Worm (Caenorhabditis elegans): Measurements from ENCODE around the gene daf-31.
A peak's percentile ranks its signal among the peaks of the same experiment; 100 is the strongest.

Gene daf-31

DNA sequence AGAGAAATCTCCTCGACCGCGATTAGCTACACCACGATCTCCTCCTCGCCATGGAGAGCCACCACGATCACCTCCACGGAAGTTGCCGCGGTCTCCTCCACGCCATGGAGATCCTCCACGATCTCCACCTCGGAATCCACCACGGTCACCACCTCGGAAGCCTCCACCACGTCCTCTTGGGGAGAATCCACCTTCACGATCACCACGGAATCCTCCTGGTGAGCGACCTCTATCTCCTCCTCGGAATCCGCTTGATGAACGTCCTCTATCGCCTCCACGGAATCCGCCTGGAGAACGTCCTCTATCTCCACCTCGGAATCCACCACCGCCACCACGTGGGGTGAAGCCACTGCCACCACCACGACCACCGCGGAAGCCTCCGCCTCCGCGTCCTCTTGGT, 968 bp upstream of the daf-31 start (continued):
- TF ChIP-seq spr-1 (tag; optimal IDR thresholded peaks at IDR 0.05) (no peak), lin-1 (GFP tag; IDR thresholded peaks at IDR 0.05) (0 out of 2 replicates have a peak, but pooled peaks have one; percentile 8), saeg-2 (GFP tag; IDR thresholded peaks at IDR 0.05) (no peak), aly-2 (tag; optimal IDR thresholded peaks at IDR 0.05) (no peak), lin-39 (tag; optimal IDR thresholded peaks at IDR 0.05) (no peak), daf-19 (GFP tag; conservative IDR thresholded peaks at IDR 0.05) (no peak), Y5F2A.4 (GFP tag; optimal IDR thresholded peaks at IDR 0.05) (no peak)

DNA sequence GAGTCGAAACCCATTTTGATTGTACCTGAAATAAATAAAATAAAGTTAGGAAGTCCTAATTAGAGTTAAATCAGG, 731 bp upstream of the daf-31 start, which contains the start of gene nucl-1:
Gene nucl-1 (minus strand): TSS at position 26 of the 75 bp plus-strand sequence.
- TF ChIP-seq R02D3.7 (tag; optimal IDR thresholded peaks at IDR 0.05) (no peak), unc-130 (GFP tag; optimal IDR thresholded peaks at IDR 0.05) (no peak), tra-1 (GFP tag; IDR thresholded peaks at IDR 0.05) (no peak), nhr-42 (GFP tag; IDR thresholded peaks at IDR 0.05) (no peak)

ce11 chrIV:8291232-8291631, 1.2 kb downstream of the daf-31 start, which contains the start of gene K07H8.2:
K07H8.2 (plus strand) TSS chrIV:8291532.
- TF ChIP-seq F49E8.2 (tag; optimal IDR thresholded peaks at IDR 0.05; ENCODE audit: borderline replicate concordance) (no peak), spr-3 (GFP tag; optimal IDR thresholded peaks at IDR 0.05) (no peak), snpc-1.2 (GFP tag; IDR thresholded peaks at IDR 0.05) (no peak), ces-1 (GFP tag; optimal IDR thresholded peaks at IDR 0.05) (no peak), ceh-20 (GFP tag; IDR thresholded peaks at IDR 0.05) (no peak), Y75B8A.6 (GFP tag; IDR thresholded peaks at IDR 0.05) (no peak)

- TF ChIP-seq tra-1 (GFP tag; IDR thresholded peaks at IDR 0.05) = no peak
- TF ChIP-seq D1046.2 (GFP tag; IDR thresholded peaks at IDR 0.05) = no peak
- TF ChIP-seq ceh-32 (tag; optimal IDR thresholded peaks at IDR 0.05; ENCODE audit: poor library complexity) = no peak
- no peak for TF ChIP-seq snpc-1.2 (GFP tag; IDR thresholded peaks at IDR 0.05)
- TF ChIP-seq zfp-3 (GFP tag; conservative IDR thresholded peaks at IDR 0.05) = 0 out of 2 replicates have a peak, but pooled peaks have one; percentile 62
- TF ChIP-seq ceh-28 (tag; optimal IDR thresholded peaks at IDR 0.05) = no peak
- TF ChIP-seq fkh-10 (GFP tag; optimal IDR thresholded peaks at IDR 0.05) = no peak
- no peak for TF ChIP-seq ama-1 (optimal IDR thresholded peaks at IDR 0.05)
These were observed 4.6 kb downstream of the daf-31 start, which contains the start of gene tbce-1 for ce11 chrIV:8294650-8295049. tbce-1 (plus strand) TSS chrIV:8294690.

DNA sequence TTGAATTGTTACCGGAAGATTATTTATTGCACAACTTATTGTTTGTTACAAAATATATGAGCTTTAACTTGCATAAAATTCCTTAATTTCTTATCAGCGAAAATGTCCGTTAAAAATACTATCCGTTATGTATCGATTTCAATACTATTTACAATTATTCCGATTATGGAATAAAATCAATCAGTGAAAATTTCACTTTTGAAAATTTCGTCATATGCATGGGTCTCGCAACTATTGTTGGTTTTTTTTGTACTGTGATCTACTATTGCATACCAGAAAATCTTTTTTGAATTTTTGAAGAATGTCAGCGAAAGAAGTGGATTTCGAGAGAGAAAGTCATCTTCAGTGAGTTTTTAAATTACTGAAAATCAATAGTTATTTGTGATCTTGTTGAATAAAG, 7.1 kb downstream of the daf-31 start, which contains the start of gene nprl-3:
Gene nprl-3 (plus strand): TSS at position 301 of the 400 bp plus-strand sequence.
- TF ChIP-seq zip-11 (GFP tag; IDR thresholded peaks at IDR 0.05) (no peak), arid-1 (GFP tag; conservative IDR thresholded peaks at IDR 0.05) (no peak), skn-1 (tag; optimal IDR thresholded peaks at IDR 0.05) (no peak), zip-2 (tag; optimal IDR thresholded peaks at IDR 0.05) (no peak), F10B5.3 (tag; optimal IDR thresholded peaks at IDR 0.05) (no peak), F44E2.7 (GFP tag; IDR thresholded peaks at IDR 0.05) (no peak), nhr-42 (GFP tag; IDR thresholded peaks at IDR 0.05) (no peak), hlh-30 (tag; optimal IDR thresholded peaks at IDR 0.05; ENCODE audit: insufficient read depth) (no peak), Y105C5A.15 (GFP tag; IDR thresholded peaks at IDR 0.05) (no peak), lin-1 (GFP tag; IDR thresholded peaks at IDR 0.05) (no peak), hmg-1.1 (GFP tag; IDR thresholded peaks at IDR 0.05) (no peak), mep-1 (tag; optimal IDR thresholded peaks at IDR 0.05) (no peak), lin-29 (GFP tag; IDR thresholded peaks at IDR 0.05) (no peak)

DNA sequence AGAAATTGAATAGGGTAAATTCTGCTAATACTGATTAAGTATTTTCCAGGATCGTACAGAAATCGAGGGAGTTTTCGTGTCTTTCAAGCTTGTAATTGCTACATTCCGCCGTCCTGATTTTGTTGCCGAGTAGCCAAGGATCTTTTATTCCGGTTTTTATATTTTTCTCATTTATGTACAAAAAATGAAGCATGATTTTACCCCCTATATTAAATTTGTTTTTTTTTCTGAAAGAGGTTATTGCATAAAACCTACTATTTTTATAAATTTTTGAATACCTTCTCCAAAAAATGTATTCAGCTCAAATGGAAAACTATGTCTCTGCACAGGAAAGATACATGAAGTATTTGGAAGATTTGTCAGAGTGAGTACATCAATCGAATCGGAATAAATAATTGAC, 9.6 kb downstream of the daf-31 start, which contains the start of gene F35H10.6:
Gene F35H10.6 (plus strand): TSS at position 301 of the 400 bp plus-strand sequence.
- TF ChIP-seq mxl-2 (GFP tag; conservative IDR thresholded peaks at IDR 0.05) (no peak), daf-16 (GFP tag; optimal IDR thresholded peaks at IDR 0.05) (no peak), daf-16 (tag; optimal IDR thresholded peaks at IDR 0.05) (no peak), F10B5.3 (tag; optimal IDR thresholded peaks at IDR 0.05) (no peak)

Measured in whole organism, L4 larva.